Fruit fly (Drosophila melanogaster): Measurements from ENCODE around the gene cni.
A peak's percentile ranks its signal among the peaks of the same experiment; 100 is the strongest.

The cni gene

DNA sequence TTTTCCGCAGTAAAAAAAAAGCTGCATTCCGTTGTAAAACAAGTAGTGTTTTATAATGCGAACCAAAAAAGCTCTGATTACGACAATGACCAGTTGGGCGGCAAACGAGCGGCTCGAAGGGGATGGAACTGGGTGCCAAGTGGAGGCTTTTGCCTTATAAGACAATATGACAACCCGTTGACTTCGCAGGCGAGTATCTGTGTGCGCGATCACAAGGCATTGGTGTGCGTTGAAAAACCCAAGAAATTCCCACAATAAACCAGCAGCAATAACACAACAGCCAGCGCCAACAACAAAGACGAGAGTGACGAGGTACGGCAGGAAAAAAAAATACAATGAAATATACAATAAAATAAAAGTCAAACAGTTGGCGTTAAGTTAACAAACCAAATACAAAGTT is 4.5 kb upstream of the cni start:
- TF ChIP-seq CG13204 (GFP tag; optimal IDR thresholded peaks at IDR 0.05), result no peak
- peak; percentile 16 for TF ChIP-seq CG15710 (tag; optimal IDR thresholded peaks at IDR 0.05)
- peak; percentile 86 for TF ChIP-seq EcR (GFP tag; optimal IDR thresholded peaks at IDR 0.05)
- TF ChIP-seq CG32121 (GFP tag; IDR thresholded peaks at IDR 0.05), result peak; percentile 40; the same call in 1 of the 2 replicates
- TF ChIP-seq CG34367 (tag; optimal IDR thresholded peaks at IDR 0.05), result peak; percentile 3
- peak; percentile 66 for TF ChIP-seq gl (tag; optimal IDR thresholded peaks at IDR 0.05)
- TF ChIP-seq CG9948 (tag; optimal IDR thresholded peaks at IDR 0.05), result no peak
- no peak; the same call in 2 of the 3 replicates for TF ChIP-seq fd96Ca (GFP tag; IDR thresholded peaks at IDR 0.05)
- TF ChIP-seq CG17806 (tag; optimal IDR thresholded peaks at IDR 0.05), result no peak
- TF ChIP-seq rn (GFP tag; IDR thresholded peaks at IDR 0.05), result 0 out of 2 replicates have a peak, but pooled peaks have one; percentile 15
- peak; percentile 23 for TF ChIP-seq Snoo (tag; optimal IDR thresholded peaks at IDR 0.05)
- peak; percentile 60 for TF ChIP-seq CG12605 (GFP tag; IDR thresholded peaks at IDR 0.05)
- TF ChIP-seq Ets98B (GFP tag; IDR thresholded peaks at IDR 0.05), result peak; percentile 44; the same call in 1 of the 2 replicates

DNA sequence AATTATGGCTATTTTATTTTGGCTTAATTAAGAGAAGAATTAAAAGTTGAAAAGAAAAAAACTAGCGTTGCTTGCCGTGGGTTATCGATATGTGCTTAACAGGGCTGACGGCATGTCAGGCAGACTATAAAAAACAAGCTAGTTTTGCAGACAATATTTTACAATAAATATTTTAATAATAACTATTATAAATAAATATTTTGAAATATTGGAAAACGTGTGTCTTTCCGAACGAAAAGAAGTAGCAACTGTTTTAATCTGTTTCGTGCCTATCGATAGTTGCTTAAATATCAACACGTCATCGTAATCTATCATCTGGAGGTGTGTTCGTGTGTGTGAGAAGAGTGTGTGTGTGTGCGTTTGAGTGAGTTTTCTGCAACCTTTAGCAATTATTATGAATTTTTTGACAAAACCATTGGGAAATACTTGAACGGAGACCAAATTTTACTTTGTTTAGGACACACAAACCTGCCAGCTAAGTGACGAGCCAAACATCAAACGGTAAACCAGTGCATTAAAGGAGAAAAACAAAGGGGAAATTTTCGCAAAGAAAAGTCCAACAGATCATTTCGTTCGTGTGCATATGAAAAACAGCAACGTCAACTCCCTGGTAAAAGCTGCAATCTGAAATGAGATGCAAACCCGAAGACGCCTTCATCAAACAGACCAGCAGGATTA is 3.4 kb downstream of the cni start, which contains the start of the genes CG5861 and Syx5:
Gene CG5861 (minus strand): TSS at position 273 of the 678 bp plus-strand sequence.
Gene Syx5 (plus strand): TSS at position 321 of the 678 bp plus-strand sequence.
- TF ChIP-seq CG15710 (tag; optimal IDR thresholded peaks at IDR 0.05) (peak; percentile 42), CG4496 (GFP tag; IDR thresholded peaks at IDR 0.05) (no peak), rn (GFP tag; IDR thresholded peaks at IDR 0.05) (peak; percentile 42; the same call in 1 of the 2 replicates), EcR (GFP tag; optimal IDR thresholded peaks at IDR 0.05) (peak; percentile 0), Ets98B (GFP tag; IDR thresholded peaks at IDR 0.05) (peak; percentile 60), CG17806 (tag; optimal IDR thresholded peaks at IDR 0.05) (peak; percentile 37), gl (tag; optimal IDR thresholded peaks at IDR 0.05) (no peak), CG9948 (tag; optimal IDR thresholded peaks at IDR 0.05) (peak; percentile 12), CG32121 (GFP tag; IDR thresholded peaks at IDR 0.05) (peak; percentile 57; the same call in 1 of the 2 replicates), Snoo (tag; optimal IDR thresholded peaks at IDR 0.05) (peak; percentile 29)

DNA sequence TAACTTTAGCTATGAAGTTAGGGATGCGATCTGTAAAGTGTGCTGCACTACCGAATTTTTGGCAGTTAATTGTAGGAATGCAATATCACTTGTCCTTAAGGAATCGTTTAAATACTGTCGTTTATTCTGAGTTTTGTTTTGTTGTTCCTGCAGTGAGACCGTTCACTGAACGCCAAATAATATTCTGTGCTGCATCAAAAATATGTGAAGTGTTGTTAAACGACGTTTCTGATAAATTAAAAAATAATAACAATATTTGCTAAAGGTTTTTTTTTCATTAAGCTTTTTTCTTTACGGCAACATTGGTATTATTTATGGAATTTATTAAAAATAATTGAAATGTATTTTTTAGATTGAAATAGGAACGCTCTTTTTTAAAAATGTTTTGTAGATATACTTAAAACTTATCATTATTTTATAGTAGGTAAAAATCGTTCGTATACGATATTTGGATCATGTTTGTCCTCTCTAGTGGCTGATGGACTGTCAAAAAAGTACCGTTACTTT is 7.7 kb downstream of the cni start, which contains the start of gene GMF:
Gene GMF (minus strand): TSS at position 182 of the 507 bp plus-strand sequence.
- TF ChIP-seq Snoo (tag; optimal IDR thresholded peaks at IDR 0.05), result no peak
- TF ChIP-seq CG13204 (GFP tag; optimal IDR thresholded peaks at IDR 0.05), result no peak
- no peak for TF ChIP-seq CG32121 (GFP tag; IDR thresholded peaks at IDR 0.05)
- TF ChIP-seq fd96Ca (GFP tag; IDR thresholded peaks at IDR 0.05), result no peak
- no peak for TF ChIP-seq CG17806 (tag; optimal IDR thresholded peaks at IDR 0.05)
- TF ChIP-seq Pif1A (GFP tag; optimal IDR thresholded peaks at IDR 0.05), result no peak
- peak; percentile 34 for TF ChIP-seq CG15710 (tag; optimal IDR thresholded peaks at IDR 0.05)
- TF ChIP-seq D1 (tag; optimal IDR thresholded peaks at IDR 0.05), result peak; percentile 58

DNA sequence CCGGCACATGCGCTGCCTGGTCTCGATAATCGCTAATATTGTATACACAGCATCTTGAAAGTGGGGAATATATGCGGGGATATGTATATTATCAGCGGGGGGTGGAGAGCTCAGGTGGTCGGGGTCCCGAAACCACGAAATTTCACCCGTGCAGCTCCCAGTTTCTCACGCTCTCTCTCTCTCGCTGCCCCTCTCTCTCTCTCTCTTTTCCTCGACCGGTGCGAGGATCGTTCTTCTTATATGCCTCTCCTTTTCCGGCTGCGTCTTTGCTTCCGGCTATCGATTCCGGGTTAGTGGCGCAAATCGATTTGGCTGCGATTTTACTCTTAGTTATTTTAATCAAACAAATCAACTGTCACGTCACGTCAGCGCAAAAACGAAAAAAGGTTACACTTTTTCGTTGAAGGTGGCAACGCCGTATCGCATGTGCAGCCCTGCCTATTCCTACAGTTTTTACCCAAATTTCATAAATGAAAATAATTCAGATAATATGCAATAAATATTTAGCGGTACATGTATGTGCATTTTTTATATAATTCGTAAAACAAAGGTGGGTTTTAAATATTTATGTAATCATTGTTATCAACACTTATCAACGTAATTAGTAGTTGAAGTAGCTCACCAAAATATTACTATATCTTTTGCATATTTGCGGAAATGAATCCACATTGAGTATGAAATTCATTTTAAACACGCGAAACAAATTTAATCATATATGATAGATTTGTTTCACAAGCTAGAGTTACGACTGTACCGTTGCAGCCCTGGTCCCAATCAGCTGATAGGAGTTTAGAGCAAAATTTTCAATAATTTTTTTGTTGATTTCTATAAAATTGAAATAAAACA is 10.8 kb downstream of the cni start, which contains the start of the genes heix and CG17328:
Gene heix (minus strand): TSS at position 393 of the 846 bp plus-strand sequence.
Gene CG17328 (plus strand): TSS at position 478 of the 846 bp plus-strand sequence.
- TF ChIP-seq Pif1B (GFP tag; optimal IDR thresholded peaks at IDR 0.05), result no peak
- no peak for TF ChIP-seq CG13204 (GFP tag; optimal IDR thresholded peaks at IDR 0.05)
- TF ChIP-seq CG4496 (GFP tag; IDR thresholded peaks at IDR 0.05), result peak; percentile 69
- no peak for TF ChIP-seq Pif1A (GFP tag; optimal IDR thresholded peaks at IDR 0.05)
- TF ChIP-seq CG12605 (GFP tag; IDR thresholded peaks at IDR 0.05), result no peak
- peak; percentile 62 for TF ChIP-seq CG17806 (tag; optimal IDR thresholded peaks at IDR 0.05)
- TF ChIP-seq CG8301 (tag; optimal IDR thresholded peaks at IDR 0.05), result peak; percentile 59
- no peak for TF ChIP-seq gl (tag; optimal IDR thresholded peaks at IDR 0.05)
- peak; percentile 73 for TF ChIP-seq CG8159 (tag; optimal IDR thresholded peaks at IDR 0.05)
- peak; percentile 56 for TF ChIP-seq CG34367 (tag; optimal IDR thresholded peaks at IDR 0.05)
- TF ChIP-seq CG9948 (tag; optimal IDR thresholded peaks at IDR 0.05), result peak; percentile 59
- peak; percentile 74 for TF ChIP-seq CG15710 (tag; optimal IDR thresholded peaks at IDR 0.05)
- no peak for TF ChIP-seq fd96Ca (GFP tag; IDR thresholded peaks at IDR 0.05)
- TF ChIP-seq Ets98B (GFP tag; IDR thresholded peaks at IDR 0.05), result peak; percentile 27; the same call in 1 of the 2 replicates
- TF ChIP-seq CG10348 (GFP tag; IDR thresholded peaks at IDR 0.05), result 0 out of 2 replicates have a peak, but pooled peaks have one; percentile 16
- no peak for TF ChIP-seq CG14655 (GFP tag; optimal IDR thresholded peaks at IDR 0.05)
- TF ChIP-seq Snoo (tag; optimal IDR thresholded peaks at IDR 0.05), result peak; percentile 64
- TF ChIP-seq CG32121 (GFP tag; IDR thresholded peaks at IDR 0.05), result peak; percentile 14; the same call in 1 of the 2 replicates
- TF ChIP-seq rn (GFP tag; IDR thresholded peaks at IDR 0.05), result 0 out of 2 replicates have a peak, but pooled peaks have one; percentile 40

- no peak for TF ChIP-seq EcR (GFP tag; optimal IDR thresholded peaks at IDR 0.05)
- no peak for TF ChIP-seq CG34367 (tag; optimal IDR thresholded peaks at IDR 0.05)
- TF ChIP-seq Ets98B (GFP tag; IDR thresholded peaks at IDR 0.05), result no peak
- no peak for TF ChIP-seq fd96Ca (GFP tag; IDR thresholded peaks at IDR 0.05)
- TF ChIP-seq Pif1A (GFP tag; optimal IDR thresholded peaks at IDR 0.05), result no peak
- TF ChIP-seq CG14655 (GFP tag; optimal IDR thresholded peaks at IDR 0.05), result no peak
- TF ChIP-seq CG8301 (tag; optimal IDR thresholded peaks at IDR 0.05), result no peak
- TF ChIP-seq CG9948 (tag; optimal IDR thresholded peaks at IDR 0.05), result no peak
- TF ChIP-seq Snoo (tag; optimal IDR thresholded peaks at IDR 0.05), result no peak
- TF ChIP-seq CG17806 (tag; optimal IDR thresholded peaks at IDR 0.05), result no peak
- no peak for TF ChIP-seq CG12605 (GFP tag; IDR thresholded peaks at IDR 0.05)
- TF ChIP-seq D1 (tag; optimal IDR thresholded peaks at IDR 0.05), result no peak
- no peak for TF ChIP-seq CG4496 (GFP tag; IDR thresholded peaks at IDR 0.05)
- no peak for TF ChIP-seq CG13204 (GFP tag; optimal IDR thresholded peaks at IDR 0.05)
Observed at dm6 chr2L:16293703-16294233, 16.8 kb downstream of the cni start, which contains the start of gene Cyp303a1. Gene Cyp303a1 (plus strand): TSS chr2L:16294183.

Measured in whole organism, pupa.